Worm (Caenorhabditis elegans) whole organism, young adult: ENCODE data around the gene picc-1.

Experiments used
- B0035.1 ChIP-seq: sonication (generic microtip); optimal IDR thresholded peaks from 2 replicates; lab custom pipeline; 2016; ENCODE audit warnings: missing genetic modification characterization, mild to moderate bottlenecking, missing compliant biosample characterization, missing genotype, missing genetic modification reagents
- F10E7.11 ChIP-seq: sonication (generic microtip); optimal IDR thresholded peaks from 2 replicates; lab custom pipeline; 2017; ENCODE audit warnings: mild to moderate bottlenecking, missing genetic modification characterization, moderate library complexity, missing compliant biosample characterization
- F23B12.7 ChIP-seq: sonication (generic microtip); optimal IDR thresholded peaks from 2 replicates; lab custom pipeline; 2017; ENCODE audit warnings: missing genetic modification characterization, mild to moderate bottlenecking, missing compliant biosample characterization, antibody characterized with exemption, moderate library complexity; ENCODE audit not compliant: insufficient read depth
- F39B2.1 ChIP-seq: fragments of 200-800 bp; sonication (Bioruptor generic); IDR thresholded peaks from 2 replicates; pipeline ENCODE4 v1.3.6; 2022; ENCODE audit warnings: missing genetic modification reagents, missing genetic modification characterization, missing compliant biosample characterization
- ama-1 ChIP-seq, 3 experiments: fragments of 150-350 bp in 1 of 3; sonication (generic microtip) in 2 of 3; optimal IDR thresholded peaks; 2 replicates each; lab custom pipeline; 2014 to 2018; ENCODE audit warnings: missing biosample characterization in 2 of 3, missing genetic modification characterization in 2 of 3, missing genetic modification reagents in 2 of 3
- ceh-79 ChIP-seq: sonication (generic microtip); optimal IDR thresholded peaks from 2 replicates; lab custom pipeline; 2017; ENCODE audit warnings: mild to moderate bottlenecking, missing genetic modification characterization, missing compliant biosample characterization
- efl-1 ChIP-seq: fragments of 150-350 bp; optimal IDR thresholded peaks from 2 replicates; lab custom pipeline; 2014; ENCODE audit warnings: missing biosample characterization, missing genetic modification reagents, missing genetic modification characterization
- let-526 ChIP-seq: fragments of 200-800 bp; sonication (Bioruptor generic); IDR thresholded peaks from 2 replicates; pipeline ENCODE4 v1.3.6; 2022; ENCODE audit warnings: missing genetic modification reagents, missing genetic modification characterization, missing compliant biosample characterization
- let-607 ChIP-seq, 2 experiments: fragments of 200-800 bp in 1 of 2; sonication (Bioruptor generic) in 1 of 2; sonication (generic microtip) in 1 of 2; optimal IDR thresholded peaks; 2 replicates each; lab custom pipeline; 2016 to 2018; ENCODE audit warnings: mild to moderate bottlenecking in 2 of 2, missing compliant biosample characterization in 2 of 2, missing genetic modification characterization in 2 of 2, moderate library complexity in 2 of 2, missing genotype in 1 of 2
- lin-35 ChIP-seq, 3 experiments: fragments of 150-350 bp in 2 of 3; sonication (generic microtip) in 1 of 3; optimal IDR thresholded peaks; 2 replicates each; lab custom pipeline; 2014 to 2018; ENCODE audit warnings: missing biosample characterization in 3 of 3, missing genetic modification characterization in 3 of 3, missing genetic modification reagents in 3 of 3
- lin-40 ChIP-seq: sonication (generic microtip); optimal IDR thresholded peaks from 2 replicates; lab custom pipeline; 2016; ENCODE audit warnings: missing genetic modification characterization, mild to moderate bottlenecking, missing compliant biosample characterization, missing genotype, missing genetic modification reagents
- lir-1 ChIP-seq: fragments of 200-800 bp; sonication (Bioruptor generic); conservative IDR thresholded peaks from 2 replicates; pipeline ENCODE4 v1.3.6; 2022; ENCODE audit warnings: missing genetic modification reagents, missing genetic modification characterization, missing compliant biosample characterization
- snpc-4 ChIP-seq, 5 experiments: fragments of 150-350 bp in 1 of 5; sonication (generic microtip) in 4 of 5; optimal IDR thresholded peaks; 2 replicates each; lab custom pipeline; 2014 to 2018; ENCODE audit warnings: missing genetic modification characterization in 5 of 5, missing biosample characterization in 3 of 5, antibody characterized with exemption in 2 of 5, mild to moderate bottlenecking in 2 of 5, missing compliant biosample characterization in 2 of 5, missing genotype in 2 of 5, moderate library complexity in 2 of 5, missing genetic modification reagents in 1 of 5
- ztf-25 ChIP-seq: fragments of 200-800 bp; sonication (Bioruptor generic); IDR thresholded peaks from 2 replicates; pipeline ENCODE4 v1.3.6; 2022; ENCODE audit warnings: missing genetic modification reagents, missing genetic modification characterization, missing compliant biosample characterization

ce11 chrV:6031585-6031984 lies 12.8 kb downstream of the picc-1 start:
- no peak for TF ChIP-seq ama-1 (optimal IDR thresholded peaks at IDR 0.05; lab: Kevin White, UChicago)
- TF ChIP-seq ama-1 (GFP tag; optimal IDR thresholded peaks at IDR 0.05; lab: Kevin White, UChicago) = no peak
- TF ChIP-seq ceh-79 (tag; lab: Kevin White, UChicago) = no peak
- no peak for TF ChIP-seq lin-35 (GFP tag; optimal IDR thresholded peaks at IDR 0.05; lab: Kevin White, UChicago)
- no peak for TF ChIP-seq lin-40
- no peak for TF ChIP-seq B0035.1 (tag; lab: Kevin White, UChicago)
- TF ChIP-seq let-526 = no peak
- no peak for TF ChIP-seq F10E7.11 (tag; lab: Kevin White, UChicago)
- no peak for TF ChIP-seq snpc-4 (GFP tag; optimal IDR thresholded peaks at IDR 0.05; lab: Kevin White, UChicago)
- no peak for TF ChIP-seq snpc-4 (tag; optimal IDR thresholded peaks at IDR 0.05; lab: Kevin White, UChicago)
- TF ChIP-seq let-607 (tag; optimal IDR thresholded peaks at IDR 0.05; lab: Kevin White, UChicago) = no peak
- TF ChIP-seq F39B2.1 (GFP tag; lab: Robert Waterston, UW) = no peak
- TF ChIP-seq F23B12.7 (tag; lab: Kevin White, UChicago) = no peak
- TF ChIP-seq efl-1 = no peak
- no peak for TF ChIP-seq lir-1
- no peak for TF ChIP-seq ztf-25 (GFP tag; lab: Robert Waterston, UW)
